Worm (Caenorhabditis elegans) whole organism, L4/young adult: ENCODE measurements around the gene nhr-173.

Source experiments
- W03F9.2 ChIP-seq: fragments of 150-350 bp; optimal IDR thresholded peaks from 2 replicates; lab custom pipeline; 2014; ENCODE audit warnings: missing biosample characterization, missing genetic modification characterization
- dao-5 ChIP-seq: sonication (generic microtip); optimal IDR thresholded peaks from 2 replicates; lab custom pipeline; 2016; ENCODE audit warnings: missing genotype, missing genetic modification characterization, moderate library complexity, missing compliant biosample characterization
- him-1 ChIP-seq: sonication (generic microtip); optimal IDR thresholded peaks from 2 replicates; lab custom pipeline; 2016; ENCODE audit warnings: missing genotype, missing genetic modification reagents, missing genetic modification characterization, missing compliant biosample characterization

Gene nhr-173

DNA sequence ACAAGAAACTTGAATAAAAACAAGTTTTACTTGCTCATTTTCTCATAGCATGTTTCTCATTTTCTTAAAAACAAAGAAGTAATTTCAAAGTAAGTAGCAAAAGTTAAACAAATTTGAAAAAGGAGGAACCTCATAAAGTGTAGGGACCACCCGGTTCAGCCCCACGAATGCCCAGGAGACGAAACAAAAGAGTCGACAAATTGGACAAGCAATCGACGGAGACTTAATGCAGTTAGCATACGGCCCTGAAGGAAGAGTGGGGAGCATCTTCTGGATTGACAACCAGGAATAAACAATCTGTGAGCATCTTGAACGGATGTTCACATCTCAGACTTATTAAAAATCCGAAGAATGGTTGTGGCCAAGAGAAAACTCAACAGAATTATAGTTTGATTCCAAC is 36.3 kb downstream of the nhr-173 start:
- no peak for TF ChIP-seq dao-5 (tag; lab: Kevin White, UChicago)
- TF ChIP-seq him-1 (tag; lab: Kevin White, UChicago): no peak
- TF ChIP-seq W03F9.2 (tag; lab: Kevin White, UChicago): no peak

DNA sequence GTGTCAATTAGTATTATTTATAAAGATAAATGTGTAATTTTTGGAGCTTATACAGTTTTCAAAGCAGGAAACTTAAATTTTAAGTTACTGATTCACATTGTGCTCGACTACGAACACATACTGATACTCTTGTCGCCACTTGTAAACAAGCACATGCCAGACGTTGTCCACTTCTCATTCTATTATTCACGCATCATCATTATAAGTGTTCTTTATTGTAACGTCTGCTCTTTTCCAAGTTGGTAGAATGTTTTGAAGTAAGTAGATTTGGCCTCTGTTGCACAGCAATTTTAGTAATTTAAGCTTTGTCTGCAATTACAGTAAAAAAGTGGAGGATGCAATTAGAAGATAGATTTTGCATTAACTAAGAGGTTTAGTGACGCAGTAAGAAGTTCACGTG is 37.6 kb downstream of the nhr-173 start:
- no peak for TF ChIP-seq W03F9.2 (tag; lab: Kevin White, UChicago)
- TF ChIP-seq dao-5 (tag; lab: Kevin White, UChicago): no peak
- no peak for TF ChIP-seq him-1 (tag; lab: Kevin White, UChicago)

ce11 chrX:6693331-6693730 is 38.0 kb downstream of the nhr-173 start, which contains the start of gene F38B6.3:
TSS of gene F38B6.3 (plus strand) at chrX:6693631.
- TF ChIP-seq dao-5 (tag; lab: Kevin White, UChicago) (no peak), him-1 (tag; lab: Kevin White, UChicago) (no peak), W03F9.2 (tag; lab: Kevin White, UChicago) (no peak)

ce11 chrX:6698267-6698666 is 42.9 kb downstream of the nhr-173 start, which contains the start of the genes F38B6.7 and F38B6.2:
TSS of gene F38B6.7 (minus strand) at chrX:6698367.
TSS of gene F38B6.2 (plus strand) at chrX:6698533.
- TF ChIP-seq W03F9.2 (tag; lab: Kevin White, UChicago) (no peak), dao-5 (tag; lab: Kevin White, UChicago) (no peak), him-1 (tag; lab: Kevin White, UChicago) (no peak)

DNA sequence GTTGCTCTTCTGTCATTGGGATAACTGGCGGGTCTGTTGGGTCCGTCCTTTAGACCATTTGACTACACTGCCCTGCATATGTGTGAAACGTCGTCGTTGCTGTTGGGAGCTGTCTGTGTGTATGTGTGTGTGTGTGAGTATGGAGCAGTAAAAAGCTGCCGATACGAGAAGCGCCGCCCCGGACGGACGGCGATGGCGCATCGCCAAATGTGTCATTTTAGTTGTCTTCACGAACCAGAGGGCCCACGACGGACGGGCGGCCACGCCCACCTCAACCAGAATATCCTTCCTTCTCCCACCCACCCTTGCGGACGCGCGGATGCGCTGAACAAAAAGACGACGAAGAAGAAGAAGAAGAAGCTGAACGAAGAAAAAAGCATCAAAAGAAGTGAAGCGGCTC is 46.9 kb downstream of the nhr-173 start, which contains the start of gene acr-2:
TSS of gene acr-2 (plus strand) at position 301 of the 400 bp plus-strand sequence.
- TF ChIP-seq dao-5 (tag; lab: Kevin White, UChicago) (no peak), him-1 (tag; lab: Kevin White, UChicago) (no peak), W03F9.2 (tag; lab: Kevin White, UChicago) (no peak)

DNA sequence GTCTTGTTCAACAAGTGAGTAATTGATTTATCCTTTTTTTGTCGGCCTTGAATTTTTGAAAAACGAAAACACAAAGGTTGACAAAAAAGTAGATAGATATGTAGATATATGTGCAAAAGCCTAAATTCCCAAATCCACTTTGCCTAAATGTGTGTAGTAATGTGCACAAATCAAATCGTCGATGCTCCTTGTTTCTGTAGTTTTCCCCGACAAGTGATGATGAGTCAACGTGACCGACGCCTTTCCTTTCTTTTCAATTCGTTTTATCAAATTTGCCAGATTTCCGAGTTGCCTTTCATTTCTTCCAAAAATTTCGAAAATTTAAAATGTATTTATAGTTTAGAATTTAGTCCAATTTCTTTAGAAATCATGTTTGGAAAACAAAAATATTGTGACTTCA is 49.8 kb downstream of the nhr-173 start:
- TF ChIP-seq him-1 (tag; lab: Kevin White, UChicago): no peak
- TF ChIP-seq dao-5 (tag; lab: Kevin White, UChicago): no peak
- TF ChIP-seq W03F9.2 (tag; lab: Kevin White, UChicago): no peak

DNA sequence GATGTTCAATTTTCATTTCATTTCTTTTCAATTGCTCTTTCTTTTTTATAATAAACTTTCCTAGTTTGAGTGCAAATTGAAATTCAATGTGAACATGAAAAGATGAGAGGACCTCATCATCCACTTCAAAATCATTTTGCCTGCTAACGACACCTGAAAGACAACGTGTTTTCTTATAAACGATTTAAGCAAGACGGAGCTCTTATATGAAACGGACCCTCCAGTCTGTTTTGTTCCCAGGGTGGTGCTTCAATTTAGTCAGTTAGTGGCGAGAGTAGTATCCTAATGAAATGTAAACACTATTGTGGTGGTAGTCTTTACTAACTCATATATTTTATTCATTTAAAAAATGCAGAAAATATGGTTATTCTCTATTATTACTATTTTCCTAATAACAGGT is 53.9 kb downstream of the nhr-173 start, which contains the start of gene acr-3:
TSS of gene acr-3 (plus strand) at position 301 of the 400 bp plus-strand sequence.
- TF ChIP-seq W03F9.2 (tag; lab: Kevin White, UChicago) (no peak), him-1 (tag; lab: Kevin White, UChicago) (no peak), dao-5 (tag; lab: Kevin White, UChicago) (no peak)
